Fruit fly (Drosophila melanogaster): Measurements from ENCODE around the gene mRpL44.

DNA sequence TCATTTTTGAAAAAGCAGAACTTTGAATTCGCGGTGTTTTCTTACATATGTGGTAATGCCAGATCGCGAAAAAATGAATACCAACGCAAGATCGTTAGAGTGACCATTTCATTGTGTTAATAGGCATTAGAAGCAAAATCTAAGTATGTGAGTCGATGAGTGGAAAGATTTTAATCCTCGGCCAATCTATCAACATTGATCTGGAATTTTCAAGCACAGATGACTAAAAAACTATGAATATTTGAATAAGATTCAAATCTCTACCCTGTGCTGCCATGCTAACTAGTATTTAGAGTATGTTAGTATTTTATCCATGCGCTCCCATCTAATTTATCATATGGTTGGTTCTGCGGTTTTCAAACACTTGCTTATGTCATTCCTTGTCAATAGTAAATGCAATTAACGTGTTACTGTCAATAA, 46.2 kb upstream of the mRpL44 start:
- TF ChIP-seq kay (GFP tag; ENCODE audit: borderline replicate concordance) = no peak
- TF ChIP-seq CG7101 (tag; optimal IDR thresholded peaks at IDR 0.05) = no peak
- no peak for TF ChIP-seq bab1 (GFP tag; optimal IDR thresholded peaks at IDR 0.05)
- TF ChIP-seq cnc (optimal IDR thresholded peaks at IDR 0.05) = no peak
- TF ChIP-seq toe (GFP tag; optimal IDR thresholded peaks at IDR 0.05) = no peak
- TF ChIP-seq Mnt (GFP tag; optimal IDR thresholded peaks at IDR 0.05) = no peak
- no peak for TF ChIP-seq CG33017 (tag; optimal IDR thresholded peaks at IDR 0.05)
- TF ChIP-seq CG12768 (GFP tag; optimal IDR thresholded peaks at IDR 0.05) = no peak
- no peak for TF ChIP-seq CG1620 (GFP tag; optimal IDR thresholded peaks at IDR 0.05)
- TF ChIP-seq ovo (GFP tag; optimal IDR thresholded peaks at IDR 0.05) = no peak
- TF ChIP-seq Crg-1 (GFP tag; optimal IDR thresholded peaks at IDR 0.05) = no peak

Data from whole organism, adult.